Worm (Caenorhabditis elegans): Measurements from ENCODE around the gene ndub-11.

ce11 chrIV:8102231-8102630, 27.8 kb downstream of the ndub-11 start, which contains the start of gene Y42H9AR.5:
- TF ChIP-seq skn-1 (tag; optimal IDR thresholded peaks at IDR 0.05) (no peak), nhr-28 (tag; optimal IDR thresholded peaks at IDR 0.05) (no peak), unc-39 (tag; optimal IDR thresholded peaks at IDR 0.05) (no peak), egl-27 (tag; optimal IDR thresholded peaks at IDR 0.05) (no peak), elt-3 (tag; optimal IDR thresholded peaks at IDR 0.05) (peak in 1 of 3 experiments; percentile 39), ama-1 (optimal IDR thresholded peaks at IDR 0.05) (no peak), nhr-11 (tag; optimal IDR thresholded peaks at IDR 0.05) (no peak), elt-2 (tag; optimal IDR thresholded peaks at IDR 0.05) (no peak), tbx-2 (tag; optimal IDR thresholded peaks at IDR 0.05) (no peak), sea-2 (GFP tag; optimal IDR thresholded peaks at IDR 0.05) (no peak), fkh-10 (GFP tag; optimal IDR thresholded peaks at IDR 0.05) (no peak), ceh-28 (tag; optimal IDR thresholded peaks at IDR 0.05) (no peak), fos-1 (tag; optimal IDR thresholded peaks at IDR 0.05) (no peak)
